Fruit fly (Drosophila melanogaster) whole organism, embryonic: Measurements from ENCODE around the gene Smox.

Experiments
- Asciz ChIP-seq: fragments of 200-800 bp; sonication (Bioruptor generic); optimal IDR thresholded peaks from 2 replicates; lab custom pipeline; 2017; ENCODE audit warnings: missing biosample characterization, mild to moderate bottlenecking, missing genetic modification characterization, missing genetic modification reagents
- Bteb2 ChIP-seq: fragments of 200-800 bp; sonication (Bioruptor generic); optimal IDR thresholded peaks from 2 replicates; lab custom pipeline; 2016; ENCODE audit warnings: missing biosample characterization, missing genetic modification characterization
- CG10321 ChIP-seq: fragments of 200-800 bp; sonication (Bioruptor generic); IDR thresholded peaks from 2 replicates; pipeline ENCODE4 v1.3.6; 2022; ENCODE audit warnings: missing biosample characterization, missing genetic modification characterization
- CG10565 ChIP-seq: fragments of 200-800 bp; sonication (Bioruptor generic); optimal IDR thresholded peaks from 3 replicates; lab custom pipeline; 2016; ENCODE audit warnings: missing biosample characterization, mild to moderate bottlenecking, missing genetic modification characterization
- CG11085 ChIP-seq: fragments of 200-800 bp; sonication (Bioruptor generic); IDR thresholded peaks from 2 replicates; pipeline ENCODE4 v1.3.6; 2022; ENCODE audit warnings: missing biosample characterization, missing genetic modification characterization
- CG11398 ChIP-seq: fragments of 200-800 bp; sonication (Bioruptor generic); optimal IDR thresholded peaks from 2 replicates; lab custom pipeline; 2016; ENCODE audit warnings: missing biosample characterization, missing genetic modification characterization
- CG11696 ChIP-seq: fragments of 200-800 bp; sonication (Bioruptor generic); IDR thresholded peaks from 2 replicates; pipeline ENCODE4 v1.3.6; 2022; ENCODE audit warnings: missing biosample characterization, missing genetic modification characterization
- CG12219 ChIP-seq: fragments of 200-800 bp; sonication (Bioruptor generic); optimal IDR thresholded peaks from 3 replicates; lab custom pipeline; 2018; ENCODE audit warnings: missing biosample characterization, mild to moderate bottlenecking, missing genetic modification characterization
- CG1233 ChIP-seq: fragments of 200-800 bp; sonication (Bioruptor generic); optimal IDR thresholded peaks from 4 replicates; lab custom pipeline; 2018; ENCODE audit warnings: missing biosample characterization, mild to moderate bottlenecking, missing genetic modification characterization
- CG13296 ChIP-seq: fragments of 200-800 bp; sonication (Bioruptor generic); optimal IDR thresholded peaks from 3 replicates; lab custom pipeline; 2018; ENCODE audit warnings: missing biosample characterization, mild to moderate bottlenecking, missing genetic modification characterization
- CG13775 ChIP-seq: fragments of 200-800 bp; sonication (Bioruptor generic); optimal IDR thresholded peaks from 3 replicates; lab custom pipeline; 2017; ENCODE audit warnings: missing biosample characterization, mild to moderate bottlenecking, missing genetic modification characterization
- CG13894 ChIP-seq: fragments of 200-800 bp; sonication (Bioruptor generic); optimal IDR thresholded peaks from 3 replicates; lab custom pipeline; 2018; ENCODE audit warnings: missing biosample characterization, mild to moderate bottlenecking, missing genetic modification characterization, moderate library complexity
- CG14050 ChIP-seq: fragments of 200-800 bp; sonication (Bioruptor generic); IDR thresholded peaks from 3 replicates; pipeline ENCODE4 v1.3.6; 2022; ENCODE audit warnings: missing biosample characterization, missing genetic modification characterization
- CG1529 ChIP-seq: fragments of 200-800 bp; sonication (Bioruptor generic); optimal IDR thresholded peaks from 3 replicates; lab custom pipeline; 2018; ENCODE audit warnings: missing biosample characterization, missing genetic modification characterization
- CG1603 ChIP-seq: fragments of 200-800 bp; sonication (Bioruptor generic); optimal IDR thresholded peaks from 2 replicates; lab custom pipeline; 2019; ENCODE audit warnings: missing biosample characterization, mild to moderate bottlenecking, missing genetic modification characterization, moderate library complexity
- CG17186 ChIP-seq: fragments of 200-800 bp; sonication (Bioruptor generic); optimal IDR thresholded peaks from 3 replicates; lab custom pipeline; 2017; ENCODE audit warnings: missing biosample characterization, missing genetic modification reagents, missing genetic modification characterization
- CG17359 ChIP-seq: fragments of 200-800 bp; sonication (Bioruptor generic); optimal IDR thresholded peaks from 3 replicates; lab custom pipeline; 2018; ENCODE audit warnings: missing biosample characterization, mild to moderate bottlenecking, missing genetic modification characterization, moderate library complexity
- CG17385 ChIP-seq: fragments of 200-800 bp; sonication (Bioruptor generic); optimal IDR thresholded peaks from 3 replicates; lab custom pipeline; 2018; ENCODE audit warnings: missing biosample characterization, mild to moderate bottlenecking, missing genetic modification characterization
- CG18011 ChIP-seq: fragments of 200-800 bp; sonication (Bioruptor generic); optimal IDR thresholded peaks from 2 replicates; lab custom pipeline; 2017; ENCODE audit warnings: missing biosample characterization, missing genetic modification characterization, mild to moderate bottlenecking, moderate library complexity, missing genotype
- CG3726 ChIP-seq: fragments of 200-800 bp; sonication (Bioruptor generic); IDR thresholded peaks from 3 replicates; pipeline ENCODE4, ENCODE4 v1.3.6; 2022; ENCODE audit warnings: missing biosample characterization, missing genetic modification characterization
- CG3838 ChIP-seq: fragments of 200-800 bp; sonication (Bioruptor generic); optimal IDR thresholded peaks from 3 replicates; lab custom pipeline; 2016; ENCODE audit warnings: missing biosample characterization, missing genetic modification characterization
- CG4360 ChIP-seq: fragments of 200-800 bp; sonication (Bioruptor generic); IDR thresholded peaks from 2 replicates; pipeline ENCODE4 v1.3.6; 2022; ENCODE audit warnings: missing biosample characterization, missing genetic modification characterization
- CG4730 ChIP-seq: fragments of 200-800 bp; sonication (Bioruptor generic); IDR thresholded peaks from 2 replicates; pipeline ENCODE4 v1.3.6; 2022; ENCODE audit warnings: missing biosample characterization, missing genetic modification characterization
- CG5245 ChIP-seq: fragments of 200-800 bp; sonication (Bioruptor generic); optimal IDR thresholded peaks from 3 replicates; lab custom pipeline; 2016; ENCODE audit warnings: missing biosample characterization, missing genetic modification characterization
- CG6654 ChIP-seq: fragments of 200-800 bp; sonication (Bioruptor generic); optimal IDR thresholded peaks from 2 replicates; lab custom pipeline; 2017; ENCODE audit warnings: missing biosample characterization, mild to moderate bottlenecking, missing genetic modification characterization
- CG6765 ChIP-seq: fragments of 200-800 bp; sonication (Bioruptor generic); optimal IDR thresholded peaks from 3 replicates; lab custom pipeline; 2017; ENCODE audit warnings: missing biosample characterization, mild to moderate bottlenecking, missing genetic modification characterization
- CG8089 ChIP-seq: fragments of 200-800 bp; sonication (Bioruptor generic); optimal IDR thresholded peaks from 3 replicates; lab custom pipeline; 2016; ENCODE audit warnings: missing biosample characterization, missing genetic modification characterization
- Fer1 ChIP-seq: fragments of 200-800 bp; sonication (Bioruptor generic); optimal IDR thresholded peaks from 2 replicates; lab custom pipeline; 2017; ENCODE audit warnings: missing biosample characterization, mild to moderate bottlenecking, missing genetic modification characterization
- Gsc ChIP-seq: fragments of 200-800 bp; sonication (Bioruptor generic); IDR thresholded peaks from 2 replicates; pipeline ENCODE4 v1.3.6; 2022; ENCODE audit warnings: missing biosample characterization, missing genetic modification characterization
- Gug ChIP-seq: fragments of 200-800 bp; sonication (Bioruptor generic); IDR thresholded peaks from 4 replicates; pipeline ENCODE4 v1.3.6; 2022; ENCODE audit warnings: missing biosample characterization, missing genetic modification characterization
- H2.0 ChIP-seq: fragments of 200-800 bp; sonication (Bioruptor generic); IDR thresholded peaks from 2 replicates; pipeline ENCODE4 v1.3.6; 2022; ENCODE audit warnings: missing biosample characterization, missing genetic modification characterization
- HmgZ ChIP-seq: fragments of 200-800 bp; sonication (Bioruptor generic); optimal IDR thresholded peaks from 2 replicates; lab custom pipeline; 2018; ENCODE audit warnings: missing biosample characterization, mild to moderate bottlenecking, missing genetic modification characterization
- MESR4 ChIP-seq: fragments of 200-800 bp; sonication (Bioruptor generic); optimal IDR thresholded peaks from 2 replicates; lab custom pipeline; 2018; ENCODE audit warnings: missing biosample characterization, mild to moderate bottlenecking, missing genetic modification characterization, moderate library complexity
- Nf-YC ChIP-seq: fragments of 200-800 bp; optimal IDR thresholded peaks from 3 replicates; lab custom pipeline; 2019; ENCODE audit warnings: missing biosample characterization, mild to moderate bottlenecking, missing genetic modification characterization, moderate library complexity
- PHDP ChIP-seq: fragments of 200-800 bp; sonication (Bioruptor generic); optimal IDR thresholded peaks from 3 replicates; lab custom pipeline; 2018; ENCODE audit warnings: missing biosample characterization, mild to moderate bottlenecking, missing genetic modification characterization, moderate library complexity
- Usf ChIP-seq: fragments of 200-800 bp; sonication (Bioruptor generic); optimal IDR thresholded peaks from 2 replicates; lab custom pipeline; 2017; ENCODE audit warnings: missing genotype, missing biosample characterization, missing genetic modification characterization
- ato ChIP-seq: fragments of 200-800 bp; sonication (Bioruptor generic); IDR thresholded peaks from 2 replicates; pipeline ENCODE4 v1.3.6; 2022; ENCODE audit warnings: missing biosample characterization, missing genetic modification characterization; ENCODE audit not compliant: partially characterized antibody
- hbn ChIP-seq: fragments of 200-800 bp; sonication (Bioruptor generic); IDR thresholded peaks from 2 replicates; pipeline ENCODE4 v1.3.6; 2022; ENCODE audit warnings: missing biosample characterization, missing genetic modification characterization; ENCODE audit not compliant: partially characterized antibody
- her ChIP-seq: fragments of 200-800 bp; sonication (Bioruptor generic); optimal IDR thresholded peaks from 2 replicates; lab custom pipeline; 2016; ENCODE audit warnings: missing biosample characterization, missing genetic modification characterization
- jing ChIP-seq: fragments of 200-800 bp; sonication (Bioruptor generic); optimal IDR thresholded peaks from 2 replicates; lab custom pipeline; 2018; ENCODE audit warnings: missing biosample characterization, mild to moderate bottlenecking, missing genetic modification characterization
- nerfin-2 ChIP-seq: fragments of 200-800 bp; sonication (Bioruptor generic); IDR thresholded peaks from 2 replicates; pipeline ENCODE4 v1.3.6; 2022; ENCODE audit warnings: missing biosample characterization, missing genetic modification characterization; ENCODE audit not compliant: partially characterized antibody
- p53 ChIP-seq: fragments of 200-800 bp; sonication (Bioruptor generic); optimal IDR thresholded peaks from 2 replicates; lab custom pipeline; 2016; ENCODE audit warnings: missing biosample characterization, missing genetic modification characterization
- repo ChIP-seq: fragments of 200-800 bp; sonication (Bioruptor generic); optimal IDR thresholded peaks from 2 replicates; lab custom pipeline; 2016; ENCODE audit warnings: missing biosample characterization, missing genetic modification characterization
- ro ChIP-seq: fragments of 200-800 bp; sonication (Bioruptor generic); IDR thresholded peaks from 2 replicates; pipeline ENCODE4 v1.3.6; 2022; ENCODE audit warnings: missing biosample characterization, missing genetic modification characterization
- scrt ChIP-seq: fragments of 200-800 bp; sonication (Bioruptor generic); optimal IDR thresholded peaks from 2 replicates; lab custom pipeline; 2018; ENCODE audit warnings: missing biosample characterization, mild to moderate bottlenecking, missing genetic modification characterization, moderate library complexity
- sd ChIP-seq: fragments of 200-800 bp; sonication (Bioruptor generic); optimal IDR thresholded peaks from 3 replicates; lab custom pipeline; 2018; ENCODE audit warnings: missing biosample characterization, mild to moderate bottlenecking, missing genetic modification characterization, moderate library complexity
- sens ChIP-seq: fragments of 200-800 bp; sonication (Bioruptor generic); peaks from one replicate; lab custom pipeline; 2016; ENCODE audit warnings: missing biosample characterization, missing genetic modification characterization
- slbo ChIP-seq: fragments of 200-800 bp; sonication (Bioruptor generic); IDR thresholded peaks from 2 replicates; pipeline ENCODE4 v1.3.6; 2022; ENCODE audit warnings: missing biosample characterization, missing genetic modification characterization
- slou ChIP-seq: fragments of 200-800 bp; sonication (Bioruptor generic); optimal IDR thresholded peaks from 3 replicates; lab custom pipeline; 2016; ENCODE audit warnings: missing biosample characterization, missing genetic modification characterization
- tup ChIP-seq: fragments of 200-800 bp; sonication (Bioruptor generic); optimal IDR thresholded peaks from 2 replicates; lab custom pipeline; 2016; ENCODE audit warnings: missing biosample characterization, mild to moderate bottlenecking, missing genetic modification characterization, moderate library complexity
- zen ChIP-seq: fragments of 200-800 bp; sonication (Bioruptor generic); optimal IDR thresholded peaks from 3 replicates; lab custom pipeline; 2018; ENCODE audit warnings: missing biosample characterization, mild to moderate bottlenecking, missing genetic modification characterization, moderate library complexity

Gene Smox

DNA sequence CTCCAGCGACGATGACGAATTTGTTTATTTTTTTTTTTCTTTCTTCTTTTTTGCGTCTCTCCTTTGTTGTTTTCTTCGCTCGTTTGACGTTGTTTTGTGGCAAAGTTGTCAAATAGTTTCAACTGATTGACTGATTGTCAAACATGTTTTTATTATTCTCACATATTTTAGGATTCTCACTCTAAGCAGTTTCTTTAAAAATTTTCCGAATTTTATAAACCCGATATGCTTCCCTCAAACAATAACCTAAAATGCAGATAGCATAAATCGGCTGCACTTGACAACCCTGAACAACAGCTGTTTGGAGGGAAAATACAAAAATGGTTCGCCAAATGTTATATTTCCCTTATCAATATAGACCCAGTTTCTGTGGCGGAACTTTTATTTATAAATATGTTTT lies 1.5 kb upstream of the Smox start, which contains the start of gene CG17982 (continued):
- TF ChIP-seq CG13775 = peak; percentile 78
- no peak for TF ChIP-seq CG4360 (GFP tag; lab: Robert Waterston, UW)
- TF ChIP-seq Gsc = no peak
- peak; percentile 19 for TF ChIP-seq CG10565 (GFP tag; lab: Kevin White, UChicago)
- TF ChIP-seq CG17385 (GFP tag; lab: Kevin White, UChicago) = peak; percentile 81
- TF ChIP-seq sd (tag; lab: Kevin White, UChicago) = peak; percentile 62
- TF ChIP-seq CG13296 = peak; percentile 82
- peak; percentile 88 for TF ChIP-seq slbo (GFP tag; lab: Robert Waterston, UW)
- peak; percentile 51 for TF ChIP-seq MESR4 (GFP tag; lab: Kevin White, UChicago)
- peak; percentile 16; the same call in 1 of the 2 replicates for TF ChIP-seq hbn
- TF ChIP-seq CG6765 (GFP tag; lab: Kevin White, UChicago) = peak; percentile 70
- TF ChIP-seq CG11398 (GFP tag; lab: Kevin White, UChicago) = peak; percentile 69
- peak; percentile 71 for TF ChIP-seq CG14050 (GFP tag; lab: Robert Waterston, UW)
- peak; percentile 59 for TF ChIP-seq CG4730
- no peak for TF ChIP-seq ro (GFP tag; lab: Robert Waterston, UW)
- peak; percentile 37; the same call in 1 of the 2 replicates for TF ChIP-seq CG11696 (GFP tag; lab: Robert Waterston, UW)
- TF ChIP-seq CG12219 (GFP tag; lab: Kevin White, UChicago) = peak; percentile 71
- TF ChIP-seq CG13894 (tag; lab: Kevin White, UChicago) = peak; percentile 90
- TF ChIP-seq CG5245 (GFP tag; lab: Kevin White, UChicago) = peak; percentile 51
- TF ChIP-seq CG8089 (GFP tag; lab: Kevin White, UChicago) = peak; percentile 72
- peak; percentile 45 for TF ChIP-seq CG6654 (GFP tag; lab: Kevin White, UChicago)
- peak; percentile 90 for TF ChIP-seq HmgZ (tag; lab: Kevin White, UChicago)
- TF ChIP-seq tup = peak; percentile 68
- TF ChIP-seq her (GFP tag; lab: Kevin White, UChicago) = peak; percentile 88
- TF ChIP-seq p53 = peak; percentile 72
- peak; percentile 64 for TF ChIP-seq CG11085 (GFP tag; lab: Robert Waterston, UW)
- peak; percentile 73 for TF ChIP-seq CG18011 (GFP tag; lab: Kevin White, UChicago)
- TF ChIP-seq Usf (GFP tag; lab: Kevin White, UChicago) = peak; percentile 32
- peak; percentile 86 for TF ChIP-seq Bteb2 (GFP tag; lab: Kevin White, UChicago)
- peak; percentile 97 for TF ChIP-seq sens (GFP tag; lab: Kevin White, UChicago)
- peak; percentile 46 for TF ChIP-seq CG17186
- peak; percentile 92 for TF ChIP-seq CG17359 (tag; lab: Kevin White, UChicago)
- TF ChIP-seq scrt = peak; percentile 71
- TF ChIP-seq nerfin-2 (GFP tag; lab: Robert Waterston, UW) = no peak
- peak; percentile 79 for TF ChIP-seq H2.0 (GFP tag; lab: Robert Waterston, UW)
- TF ChIP-seq CG10321 (GFP tag; lab: Robert Waterston, UW) = no peak
- TF ChIP-seq ato (GFP tag; lab: Robert Waterston, UW) = no peak
- peak; percentile 81 for TF ChIP-seq Nf-YC
- peak; percentile 65 for TF ChIP-seq zen
- peak; percentile 68; the same call in 1 of the 3 replicates for TF ChIP-seq CG3726
- TF ChIP-seq jing (GFP tag; lab: Kevin White, UChicago) = no peak
- TF ChIP-seq CG1529 (GFP tag; lab: Kevin White, UChicago) = peak; percentile 63
- peak; percentile 77 for TF ChIP-seq Gug (GFP tag; lab: Robert Waterston, UW)
- TF ChIP-seq slou (GFP tag; lab: Kevin White, UChicago) = peak; percentile 43
- TF ChIP-seq CG1603 (tag; lab: Kevin White, UChicago) = peak; percentile 82
- TF ChIP-seq CG1233 = peak; percentile 83
- peak; percentile 90 for TF ChIP-seq PHDP (tag; lab: Kevin White, UChicago)
- peak; percentile 61 for TF ChIP-seq CG3838
- peak; percentile 79 for TF ChIP-seq repo (GFP tag; lab: Kevin White, UChicago)
- TF ChIP-seq Asciz (GFP tag; lab: Kevin White, UChicago) = no peak
- peak; percentile 88 for TF ChIP-seq Fer1 (GFP tag; lab: Kevin White, UChicago)
